Fruit fly (Drosophila melanogaster) whole organism, pupa: ENCODE results near the gene CG9757.

Experiments used
- CG10348 ChIP-seq: fragments of 200-800 bp; sonication (Bioruptor generic); IDR thresholded peaks from 2 replicates; pipeline ENCODE4 v1.3.6; 2022; ENCODE audit warnings: missing biosample characterization, missing genetic modification characterization
- CG13204 ChIP-seq: fragments of 200-800 bp; sonication (Bioruptor generic); optimal IDR thresholded peaks from 2 replicates; lab custom pipeline; 2018; ENCODE audit warnings: missing biosample characterization, mild to moderate bottlenecking, missing genetic modification characterization, moderate library complexity
- CG15710 ChIP-seq: fragments of 200-800 bp; sonication (Bioruptor generic); optimal IDR thresholded peaks from 2 replicates; lab custom pipeline; 2018; ENCODE audit warnings: missing biosample characterization, mild to moderate bottlenecking, missing genetic modification characterization, moderate library complexity
- CG4496 ChIP-seq: fragments of 200-800 bp; sonication (Bioruptor generic); IDR thresholded peaks from 3 replicates; pipeline ENCODE4 v1.3.6; 2022; ENCODE audit warnings: missing biosample characterization, missing genetic modification characterization
- CG8159 ChIP-seq: fragments of 200-800 bp; sonication (Bioruptor generic); optimal IDR thresholded peaks from 3 replicates; lab custom pipeline; 2018; ENCODE audit warnings: missing biosample characterization, mild to moderate bottlenecking, missing genetic modification characterization, moderate library complexity
- CG9948 ChIP-seq: fragments of 200-800 bp; sonication (Bioruptor generic); optimal IDR thresholded peaks from 2 replicates; lab custom pipeline; 2018; ENCODE audit warnings: missing biosample characterization, mild to moderate bottlenecking, missing genetic modification characterization, moderate library complexity
- D1 ChIP-seq: fragments of 200-800 bp; sonication (Bioruptor generic); optimal IDR thresholded peaks from 2 replicates; lab custom pipeline; 2018; ENCODE audit warnings: missing biosample characterization, mild to moderate bottlenecking, missing genetic modification characterization, moderate library complexity
- EcR ChIP-seq: fragments of 200-800 bp; sonication (Bioruptor generic); optimal IDR thresholded peaks from 3 replicates; lab custom pipeline; 2019; ENCODE audit warnings: missing biosample characterization, missing genetic modification characterization, mild to moderate bottlenecking, moderate library complexity, missing genetic modification reagents

DNA sequence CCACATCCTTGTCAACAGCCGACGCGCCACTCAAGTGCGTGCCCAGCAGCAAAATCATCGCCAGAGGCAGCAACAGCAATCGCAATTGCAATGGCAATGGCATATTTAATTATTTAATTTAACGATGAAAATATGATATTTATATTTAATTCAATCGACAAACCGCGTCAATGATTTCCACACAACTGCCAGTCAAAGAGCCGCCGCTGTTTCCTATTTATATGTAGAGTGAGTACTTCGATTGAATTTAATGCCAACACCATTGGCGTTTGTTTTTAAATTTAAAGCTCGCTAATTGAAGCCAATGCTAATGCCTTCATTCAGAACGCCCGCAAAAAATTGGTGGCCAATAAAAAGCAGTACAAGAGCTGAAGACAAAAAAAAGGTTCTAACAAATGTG lies 19.7 kb downstream of the CG9757 start, which contains the start of gene CG14369:
- TF ChIP-seq CG13204 (GFP tag; lab: Kevin White, UChicago): no peak
- TF ChIP-seq CG9948 (tag; lab: Kevin White, UChicago): no peak
- TF ChIP-seq D1 (tag; lab: Kevin White, UChicago): no peak
- TF ChIP-seq EcR (GFP tag; lab: Kevin White, UChicago): no peak
- TF ChIP-seq CG8159: no peak
- no peak for TF ChIP-seq CG4496 (GFP tag; lab: Robert Waterston, UW)
- TF ChIP-seq CG10348 (GFP tag; lab: Robert Waterston, UW): no peak
- TF ChIP-seq CG15710 (tag; lab: Kevin White, UChicago): no peak
